Worm (Caenorhabditis elegans) whole organism, late embryonic: ENCODE data around the gene C25F6.6.

Source experiments
- ceh-30 ChIP-seq: fragments of 150-350 bp; optimal IDR thresholded peaks from 2 replicates; lab custom pipeline; 2014; ENCODE audit warnings: missing biosample characterization, missing genetic modification characterization
- ceh-9 ChIP-seq: sonication (generic microtip); optimal IDR thresholded peaks from 2 replicates; lab custom pipeline; 2016; ENCODE audit warnings: mild to moderate bottlenecking, missing genetic modification characterization, inconsistent platforms, missing compliant biosample characterization
- hlh-6 ChIP-seq: sonication (generic microtip); optimal IDR thresholded peaks from 2 replicates; lab custom pipeline; 2016; ENCODE audit warnings: missing genotype, missing genetic modification characterization, missing compliant biosample characterization
- ref-2 ChIP-seq: sonication (generic microtip); optimal IDR thresholded peaks from 2 replicates; lab custom pipeline; 2016; ENCODE audit warnings: missing genetic modification characterization, missing compliant biosample characterization

ce11 chrX:5413510-5413909 is 37.1 kb downstream of the C25F6.6 start, which contains the start of gene pks-1:
- TF ChIP-seq ceh-9 (tag; lab: Kevin White, UChicago): no peak
- TF ChIP-seq ref-2 (tag; lab: Kevin White, UChicago): no peak
- no peak for TF ChIP-seq ceh-30 (tag; lab: Kevin White, UChicago)
- TF ChIP-seq hlh-6 (tag; lab: Kevin White, UChicago): no peak
